Worm (Caenorhabditis elegans) whole organism, L2 larva: Measurements from ENCODE around the gene W03C9.2.

Experiments
- C34F6.9 ChIP-seq: fragments of 150-350 bp; optimal IDR thresholded peaks from 2 replicates; lab custom pipeline; 2014; ENCODE audit warnings: missing biosample characterization, missing genetic modification characterization
- F13H6.1 ChIP-seq: sonication (generic microtip); optimal IDR thresholded peaks from 2 replicates; lab custom pipeline; 2016; ENCODE audit warnings: missing genetic modification characterization, missing compliant biosample characterization
- R02D3.7 ChIP-seq: fragments of 150-350 bp; optimal IDR thresholded peaks from 2 replicates; lab custom pipeline; 2014; ENCODE audit warnings: missing biosample characterization, missing genetic modification characterization
- Y55F3AM.14 ChIP-seq: fragments of 200-800 bp; sonication (Bioruptor generic); optimal IDR thresholded peaks from 2 replicates; lab custom pipeline; 2018; ENCODE audit warnings: mild to moderate bottlenecking, missing genetic modification characterization, missing compliant biosample characterization
- ZK546.5 ChIP-seq: sonication (generic microtip); optimal IDR thresholded peaks from 2 replicates; lab custom pipeline; 2017; ENCODE audit warnings: missing biosample characterization, missing genetic modification characterization
- alr-1 ChIP-seq: fragments of 150-350 bp; optimal IDR thresholded peaks from 2 replicates; lab custom pipeline; 2014; ENCODE audit warnings: missing biosample characterization, missing genetic modification characterization
- aly-2 ChIP-seq: fragments of 150-350 bp; optimal IDR thresholded peaks from 2 replicates; lab custom pipeline; 2014; ENCODE audit warnings: missing biosample characterization, missing genetic modification characterization
- ama-1 ChIP-seq: fragments of 150-350 bp; optimal IDR thresholded peaks from 2 replicates; lab custom pipeline; 2018; ENCODE audit warnings: inconsistent platforms
- blmp-1 ChIP-seq: sonication (generic microtip); optimal IDR thresholded peaks from 2 replicates; lab custom pipeline; 2017; ENCODE audit warnings: missing genetic modification characterization, mild to moderate bottlenecking, missing compliant biosample characterization, antibody characterized with exemption, moderate library complexity; ENCODE audit not compliant: insufficient read depth
- ceh-16 ChIP-seq: fragments of 150-350 bp; optimal IDR thresholded peaks from 2 replicates; lab custom pipeline; 2014; ENCODE audit warnings: missing biosample characterization, missing genetic modification characterization
- ceh-82 ChIP-seq: fragments of 150-350 bp; optimal IDR thresholded peaks from 2 replicates; lab custom pipeline; 2014; ENCODE audit warnings: missing biosample characterization, missing genetic modification characterization
- crh-2 ChIP-seq: sonication (generic microtip); optimal IDR thresholded peaks from 2 replicates; lab custom pipeline; 2017; ENCODE audit warnings: missing biosample characterization, missing genetic modification characterization
- dmd-4 ChIP-seq: sonication (generic microtip); optimal IDR thresholded peaks from 2 replicates; lab custom pipeline; 2017; ENCODE audit warnings: missing biosample characterization, missing genetic modification characterization
- egl-27 ChIP-seq: sonication (generic microtip); optimal IDR thresholded peaks from 3 replicates; lab custom pipeline; 2017; ENCODE audit warnings: missing biosample characterization, missing genetic modification reagents, missing genetic modification characterization
- elt-1 ChIP-seq: fragments of 150-350 bp; optimal IDR thresholded peaks from 2 replicates; lab custom pipeline; 2014; ENCODE audit warnings: missing biosample characterization, missing genetic modification characterization
- elt-3 ChIP-seq: sonication (generic microtip); optimal IDR thresholded peaks from 2 replicates; lab custom pipeline; 2017; ENCODE audit warnings: missing biosample characterization, missing genetic modification characterization
- fos-1 ChIP-seq: fragments of 150-350 bp; optimal IDR thresholded peaks from 2 replicates; lab custom pipeline; 2014; ENCODE audit warnings: missing biosample characterization, missing genetic modification characterization
- gmeb-1 ChIP-seq: fragments of 150-350 bp; optimal IDR thresholded peaks from 2 replicates; lab custom pipeline; 2014; ENCODE audit warnings: missing biosample characterization, missing genetic modification characterization
- lin-11 ChIP-seq: fragments of 150-350 bp; sonication (generic microtip); optimal IDR thresholded peaks from 2 replicates; lab custom pipeline; 2014; ENCODE audit warnings: missing biosample characterization, missing genetic modification characterization, inconsistent platforms, mixed read lengths
- lin-13 ChIP-seq: fragments of 150-350 bp; optimal IDR thresholded peaks from 2 replicates; lab custom pipeline; 2014; ENCODE audit warnings: missing biosample characterization, missing genetic modification reagents, missing genetic modification characterization
- lin-39 ChIP-seq: fragments of 150-350 bp; optimal IDR thresholded peaks from 2 replicates; lab custom pipeline; 2014; ENCODE audit warnings: missing biosample characterization, missing genetic modification reagents, missing genetic modification characterization
- lsy-2 ChIP-seq, 2 experiments: fragments of 150-350 bp in 1 of 2; sonication (generic microtip) in 1 of 2; optimal IDR thresholded peaks; 2 replicates each; lab custom pipeline; 2014 to 2017; ENCODE audit warnings: missing biosample characterization in 2 of 2, missing genetic modification characterization in 2 of 2
- mab-5 ChIP-seq: fragments of 150-350 bp; optimal IDR thresholded peaks from 2 replicates; lab custom pipeline; 2014; ENCODE audit warnings: missing biosample characterization, missing genetic modification characterization
- mbf-1 ChIP-seq: sonication (generic microtip); optimal IDR thresholded peaks from 2 replicates; lab custom pipeline; 2017; ENCODE audit warnings: missing biosample characterization, missing genetic modification characterization
- mdl-1 ChIP-seq, 2 experiments: fragments of 150-350 bp in 1 of 2; sonication (generic microtip) in 1 of 2; optimal IDR thresholded peaks; 2 replicates each; lab custom pipeline; 2017; ENCODE audit warnings: missing biosample characterization in 2 of 2, missing genetic modification characterization in 2 of 2
- nhr-10 ChIP-seq: sonication (generic microtip); optimal IDR thresholded peaks from 2 replicates; lab custom pipeline; 2017; ENCODE audit warnings: missing biosample characterization, missing genetic modification characterization
- nhr-11 ChIP-seq: fragments of 150-350 bp; optimal IDR thresholded peaks from 2 replicates; lab custom pipeline; 2014; ENCODE audit warnings: missing biosample characterization, missing genetic modification characterization
- nhr-12 ChIP-seq: fragments of 150-350 bp; optimal IDR thresholded peaks from 2 replicates; lab custom pipeline; 2014; ENCODE audit warnings: missing biosample characterization, missing genetic modification characterization
- nhr-129 ChIP-seq: fragments of 150-350 bp; optimal IDR thresholded peaks from 2 replicates; lab custom pipeline; 2014; ENCODE audit warnings: missing biosample characterization, missing genetic modification characterization
- nhr-21 ChIP-seq: fragments of 150-350 bp; optimal IDR thresholded peaks from 2 replicates; lab custom pipeline; 2014; ENCODE audit warnings: missing biosample characterization, missing genetic modification characterization
- nhr-23 ChIP-seq: fragments of 150-350 bp; optimal IDR thresholded peaks from 2 replicates; lab custom pipeline; 2014; ENCODE audit warnings: missing biosample characterization, missing genetic modification reagents, missing genetic modification characterization
- nhr-237 ChIP-seq: fragments of 150-350 bp; optimal IDR thresholded peaks from 2 replicates; lab custom pipeline; 2014; ENCODE audit warnings: missing biosample characterization, missing genetic modification characterization
- nhr-25 ChIP-seq: fragments of 150-350 bp; sonication (generic microtip); optimal IDR thresholded peaks from 3 replicates; lab custom pipeline; 2014; ENCODE audit warnings: missing biosample characterization, missing genetic modification characterization
- nhr-6 ChIP-seq: fragments of 150-350 bp; optimal IDR thresholded peaks from 2 replicates; lab custom pipeline; 2014; ENCODE audit warnings: missing biosample characterization, missing genetic modification characterization
- nhr-77 ChIP-seq: fragments of 150-350 bp; optimal IDR thresholded peaks from 2 replicates; lab custom pipeline; 2014; ENCODE audit warnings: missing biosample characterization, missing genetic modification characterization
- peb-1 ChIP-seq: fragments of 150-350 bp; optimal IDR thresholded peaks from 2 replicates; lab custom pipeline; 2014; ENCODE audit warnings: missing biosample characterization, missing genetic modification characterization
- sem-4 ChIP-seq: fragments of 150-350 bp; optimal IDR thresholded peaks from 2 replicates; lab custom pipeline; 2014; ENCODE audit warnings: missing biosample characterization, missing genetic modification reagents, missing genetic modification characterization
- skn-1 ChIP-seq: sonication (generic microtip); optimal IDR thresholded peaks from 2 replicates; lab custom pipeline; 2017; ENCODE audit warnings: missing biosample characterization, missing genetic modification characterization
- sma-3 ChIP-seq: sonication (generic microtip); optimal IDR thresholded peaks from 2 replicates; lab custom pipeline; 2016; ENCODE audit warnings: missing genetic modification reagents, missing genetic modification characterization, missing compliant biosample characterization
- sma-9 ChIP-seq, 2 experiments: fragments of 150-350 bp in 1 of 2; sonication (generic microtip) in 1 of 2; optimal IDR thresholded peaks; 2 replicates each; lab custom pipeline; 2014 to 2016; ENCODE audit warnings: missing genetic modification characterization in 2 of 2, mild to moderate bottlenecking in 1 of 2, missing biosample characterization in 1 of 2, missing compliant biosample characterization in 1 of 2, missing genetic modification reagents in 1 of 2, moderate library complexity in 1 of 2
- snpc-4 ChIP-seq: fragments of 150-350 bp; optimal IDR thresholded peaks from 2 replicates; lab custom pipeline; 2014; ENCODE audit warnings: missing biosample characterization, missing genetic modification characterization
- unc-39 ChIP-seq: fragments of 150-350 bp; optimal IDR thresholded peaks from 2 replicates; lab custom pipeline; 2014; ENCODE audit warnings: missing biosample characterization, missing genetic modification characterization
- unc-55 ChIP-seq: fragments of 150-350 bp; sonication (generic microtip); optimal IDR thresholded peaks from 3 replicates; lab custom pipeline; 2014; ENCODE audit warnings: missing biosample characterization, missing genetic modification reagents, missing genetic modification characterization
- unc-62 ChIP-seq: fragments of 150-350 bp; optimal IDR thresholded peaks from 2 replicates; lab custom pipeline; 2014; ENCODE audit warnings: missing biosample characterization, missing genetic modification reagents, missing genetic modification characterization
- zag-1 ChIP-seq: fragments of 150-350 bp; optimal IDR thresholded peaks from 2 replicates; lab custom pipeline; 2014; ENCODE audit warnings: missing biosample characterization, missing genetic modification characterization
- ztf-1 ChIP-seq: fragments of 200-800 bp; sonication (Bioruptor generic); conservative IDR thresholded peaks from 2 replicates; pipeline ENCODE4 v1.3.6; 2022; ENCODE audit warnings: missing genetic modification characterization, missing compliant biosample characterization
- ztf-11 ChIP-seq: sonication (generic microtip); optimal IDR thresholded peaks from 2 replicates; lab custom pipeline; 2017; ENCODE audit warnings: missing biosample characterization, missing genetic modification characterization
- ztf-4 ChIP-seq: fragments of 150-350 bp; optimal IDR thresholded peaks from 2 replicates; lab custom pipeline; 2014; ENCODE audit warnings: missing biosample characterization, missing genetic modification characterization

W03C9.2 gene

ce11 chrII:11974048-11974995 is 12.2 kb downstream of the W03C9.2 start:
- TF ChIP-seq peb-1 (tag; lab: Kevin White, UChicago) = no peak
- no peak for TF ChIP-seq egl-27 (tag; lab: Kevin White, UChicago)
- no peak for TF ChIP-seq mdl-1 (tag; optimal IDR thresholded peaks at IDR 0.05; lab: Kevin White, UChicago)
- no peak for TF ChIP-seq nhr-25 (tag; lab: Kevin White, UChicago)
- TF ChIP-seq dmd-4 (tag; lab: Kevin White, UChicago) = no peak
- TF ChIP-seq F13H6.1 (tag; lab: Kevin White, UChicago) = peak; percentile 8
- TF ChIP-seq zag-1 (tag; lab: Kevin White, UChicago) = no peak
- no peak for TF ChIP-seq lin-39 (tag; lab: Kevin White, UChicago)
- TF ChIP-seq ceh-82 = no peak
- no peak for TF ChIP-seq alr-1 (tag; lab: Kevin White, UChicago)
- TF ChIP-seq unc-55 (GFP tag; lab: Kevin White, UChicago) = peak; percentile 45
- no peak for TF ChIP-seq lin-11 (tag; lab: Kevin White, UChicago)
- TF ChIP-seq nhr-77 (tag; lab: Kevin White, UChicago) = no peak
- no peak for TF ChIP-seq unc-62 (GFP tag; lab: Kevin White, UChicago)
- no peak for TF ChIP-seq skn-1
- peak; percentile 17 to 57 for TF ChIP-seq lsy-2 (tag; optimal IDR thresholded peaks at IDR 0.05; lab: Kevin White, UChicago)
- TF ChIP-seq nhr-21 (tag; lab: Kevin White, UChicago) = no peak
- no peak for TF ChIP-seq elt-1 (tag; lab: Kevin White, UChicago)
- TF ChIP-seq gmeb-1 (tag; lab: Kevin White, UChicago) = peak; percentile 58
- peak; percentile 86 for TF ChIP-seq ama-1 (lab: Kevin White, UChicago)
- TF ChIP-seq mab-5 (tag; lab: Kevin White, UChicago) = no peak
- no peak for TF ChIP-seq sma-9 (GFP tag; optimal IDR thresholded peaks at IDR 0.05; lab: Kevin White, UChicago)
- TF ChIP-seq sma-9 (tag; optimal IDR thresholded peaks at IDR 0.05; lab: Kevin White, UChicago) = no peak
- TF ChIP-seq nhr-12 (tag; lab: Kevin White, UChicago) = no peak
- no peak for TF ChIP-seq elt-3 (tag; lab: Kevin White, UChicago)
- no peak for TF ChIP-seq ZK546.5 (tag; lab: Kevin White, UChicago)
- TF ChIP-seq lin-13 (GFP tag; lab: Kevin White, UChicago) = peak; percentile 46
- TF ChIP-seq nhr-23 (tag; lab: Kevin White, UChicago) = no peak
- no peak for TF ChIP-seq nhr-129
- TF ChIP-seq nhr-237 (tag; lab: Kevin White, UChicago) = no peak
- peak; percentile 34 for TF ChIP-seq C34F6.9 (tag; lab: Kevin White, UChicago)
- TF ChIP-seq unc-39 = no peak
- no peak for TF ChIP-seq ceh-16 (tag; lab: Kevin White, UChicago)
- no peak for TF ChIP-seq nhr-10
- TF ChIP-seq Y55F3AM.14 = peak; percentile 39
- TF ChIP-seq snpc-4 (tag; lab: Kevin White, UChicago) = peak; percentile 6
- TF ChIP-seq fos-1 (tag; lab: Kevin White, UChicago) = peak; percentile 80
- no peak for TF ChIP-seq ztf-11 (tag; lab: Kevin White, UChicago)
- no peak for TF ChIP-seq mbf-1 (tag; lab: Kevin White, UChicago)
- TF ChIP-seq nhr-11 = no peak
- TF ChIP-seq R02D3.7 = no peak
- TF ChIP-seq ztf-4 = peak; percentile 58
- TF ChIP-seq blmp-1 (tag; lab: Kevin White, UChicago) = no peak
- no peak for TF ChIP-seq aly-2
- no peak for TF ChIP-seq nhr-6
- TF ChIP-seq sma-3 (GFP tag; lab: Kevin White, UChicago) = peak; percentile 33
- 0 out of 2 replicates have a peak, but pooled peaks have one; percentile 82 for TF ChIP-seq ztf-1 (GFP tag; lab: Robert Waterston, UW)
- peak; percentile 28 for TF ChIP-seq crh-2 (tag; lab: Kevin White, UChicago)
- no peak for TF ChIP-seq sem-4 (tag; lab: Kevin White, UChicago)
